Worm (Caenorhabditis elegans) whole organism, dauer: ENCODE data around the gene Y57G11B.3.

ENCODE experiments used
- unc-62 ChIP-seq: sonication (generic microtip); optimal IDR thresholded peaks from 2 replicates; lab custom pipeline; 2017; ENCODE audit warnings: missing biosample characterization, missing genetic modification reagents, missing genetic modification characterization

The Y57G11B.3 gene

ce11 chrIV:14574282-14574869 lies at the start of gene Y57G11B.3, which contains the start of gene Y57G11B.5:
TSS of gene Y57G11B.3 (minus strand) at chrIV:14574382.
TSS of gene Y57G11B.5 (plus strand) at chrIV:14574819.
- no peak for TF ChIP-seq unc-62 (GFP tag; lab: Kevin White, UChicago)

- TF ChIP-seq unc-62 (GFP tag; lab: Kevin White, UChicago): no peak
Observed at ce11 chrIV:14622109-14622508, 47.9 kb upstream of the Y57G11B.3 start.

ce11 chrIV:14621117-14621516 lies 46.9 kb upstream of the Y57G11B.3 start:
- TF ChIP-seq unc-62 (GFP tag; lab: Kevin White, UChicago): no peak

- TF ChIP-seq unc-62 (GFP tag; lab: Kevin White, UChicago): no peak
Observed at ce11 chrIV:14620543-14620942, 46.4 kb upstream of the Y57G11B.3 start.

DNA sequence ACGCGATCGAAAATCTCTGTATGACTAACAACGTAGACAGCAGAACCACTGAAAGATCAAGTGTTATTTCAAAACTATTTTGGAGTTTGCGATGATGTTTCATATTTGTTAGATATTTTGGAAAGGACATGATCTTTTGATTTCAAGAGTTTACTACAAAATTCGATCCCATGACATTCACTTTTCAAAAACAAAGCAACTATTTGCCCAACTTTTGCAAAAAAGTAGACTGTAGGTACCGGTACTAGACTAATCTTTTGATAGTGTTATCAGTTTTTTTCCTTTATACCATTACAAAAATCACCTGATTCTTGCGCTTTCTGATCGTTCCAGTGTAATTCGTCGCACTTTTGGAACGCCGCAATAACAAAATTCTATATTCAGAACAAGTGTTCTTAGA lies 45.9 kb upstream of the Y57G11B.3 start:
- TF ChIP-seq unc-62 (GFP tag; lab: Kevin White, UChicago): no peak

DNA sequence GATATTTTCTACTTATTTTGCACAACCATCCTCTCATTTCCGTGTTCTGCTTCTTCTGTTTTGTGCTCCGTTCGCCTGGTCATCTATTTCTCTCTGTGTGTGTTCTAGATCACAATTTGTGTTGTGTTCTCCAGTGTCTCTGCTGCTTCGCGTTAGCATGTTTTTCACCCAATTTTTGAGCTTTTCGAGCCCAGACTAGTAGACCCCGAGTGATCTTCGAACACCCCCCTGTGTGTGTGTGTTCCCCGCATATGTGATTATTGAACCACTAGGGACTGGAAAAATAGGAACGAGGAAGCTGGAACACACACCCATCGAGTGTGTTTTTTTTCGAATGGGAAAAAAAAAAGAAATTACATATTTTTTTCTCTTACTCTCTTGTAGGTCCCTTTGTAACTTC lies 44.4 kb upstream of the Y57G11B.3 start:
- TF ChIP-seq unc-62 (GFP tag; lab: Kevin White, UChicago): no peak

DNA sequence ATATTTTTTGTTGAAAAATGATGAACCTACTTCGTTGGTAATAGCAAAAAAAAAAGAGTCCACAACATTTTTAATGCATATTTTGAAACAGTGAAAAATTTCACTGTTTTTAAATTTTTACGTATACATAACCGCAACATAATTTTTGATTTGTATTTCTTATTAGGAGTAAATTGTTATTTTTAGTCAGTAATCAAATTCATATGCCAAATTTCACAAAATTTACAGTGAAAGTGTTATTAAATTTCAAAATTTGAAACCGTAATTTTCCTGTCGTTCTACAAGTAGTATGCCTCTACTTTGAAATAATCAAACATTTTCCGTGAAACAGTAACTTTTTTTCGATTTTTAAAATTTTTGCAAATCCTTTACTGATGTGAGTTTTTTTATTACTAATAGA lies 43.8 kb upstream of the Y57G11B.3 start:
- TF ChIP-seq unc-62 (GFP tag; lab: Kevin White, UChicago): no peak

ce11 chrIV:14617498-14617897 lies 43.3 kb upstream of the Y57G11B.3 start:
- TF ChIP-seq unc-62 (GFP tag; lab: Kevin White, UChicago): no peak

- no peak for TF ChIP-seq unc-62 (GFP tag; lab: Kevin White, UChicago)
Observed at ce11 chrIV:14617059-14617458, 42.9 kb upstream of the Y57G11B.3 start.

DNA sequence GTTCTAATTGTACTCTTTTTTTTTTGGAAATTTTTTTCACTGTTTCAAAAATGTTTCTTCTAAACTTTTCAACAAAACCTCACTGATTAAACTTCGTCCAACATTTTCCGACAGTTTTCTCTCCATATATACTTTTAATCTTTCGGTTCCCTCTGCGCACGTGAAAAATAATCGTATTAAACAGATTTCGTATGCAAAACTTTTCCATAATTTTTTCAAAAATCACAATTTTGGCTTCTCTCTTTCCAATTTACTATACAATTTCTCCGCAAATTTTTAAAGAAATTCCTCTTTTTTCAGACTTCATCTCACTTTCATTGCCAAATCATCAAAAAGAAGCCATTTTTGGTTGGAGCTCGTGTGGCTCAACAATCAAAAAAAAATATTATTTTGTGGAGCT lies 42.1 kb upstream of the Y57G11B.3 start, which contains the start of gene dmd-6:
Gene dmd-6, plus strand, starts transcription at position 301 of the 400 bp plus-strand sequence.
- no peak for TF ChIP-seq unc-62 (GFP tag; lab: Kevin White, UChicago)

- no peak for TF ChIP-seq unc-62 (GFP tag; lab: Kevin White, UChicago)
Observed at ce11 chrIV:14614176-14614740, 40.1 kb upstream of the Y57G11B.3 start.

DNA sequence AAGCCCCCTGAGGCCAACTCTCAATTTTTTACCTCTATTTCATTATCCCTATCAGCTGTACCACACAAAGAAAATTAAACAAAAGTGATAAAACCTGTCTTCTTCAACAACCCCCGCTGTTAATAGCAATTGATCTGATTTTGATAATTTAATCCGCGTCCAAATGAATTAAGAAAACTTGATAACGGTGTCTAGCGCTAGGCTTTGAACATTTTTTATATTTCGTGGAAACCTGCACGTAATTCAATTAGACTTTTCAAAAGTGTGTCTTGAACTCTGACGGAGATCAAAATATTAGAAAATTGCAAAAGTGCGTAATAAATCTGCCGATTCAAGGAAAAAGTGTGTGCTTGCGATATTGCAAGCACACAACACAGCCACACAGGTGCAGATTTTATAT lies 39.2 kb upstream of the Y57G11B.3 start:
- no peak for TF ChIP-seq unc-62 (GFP tag; lab: Kevin White, UChicago)

- no peak for TF ChIP-seq unc-62 (GFP tag; lab: Kevin White, UChicago)
Observed at ce11 chrIV:14612547-14613329, 38.6 kb upstream of the Y57G11B.3 start.

DNA sequence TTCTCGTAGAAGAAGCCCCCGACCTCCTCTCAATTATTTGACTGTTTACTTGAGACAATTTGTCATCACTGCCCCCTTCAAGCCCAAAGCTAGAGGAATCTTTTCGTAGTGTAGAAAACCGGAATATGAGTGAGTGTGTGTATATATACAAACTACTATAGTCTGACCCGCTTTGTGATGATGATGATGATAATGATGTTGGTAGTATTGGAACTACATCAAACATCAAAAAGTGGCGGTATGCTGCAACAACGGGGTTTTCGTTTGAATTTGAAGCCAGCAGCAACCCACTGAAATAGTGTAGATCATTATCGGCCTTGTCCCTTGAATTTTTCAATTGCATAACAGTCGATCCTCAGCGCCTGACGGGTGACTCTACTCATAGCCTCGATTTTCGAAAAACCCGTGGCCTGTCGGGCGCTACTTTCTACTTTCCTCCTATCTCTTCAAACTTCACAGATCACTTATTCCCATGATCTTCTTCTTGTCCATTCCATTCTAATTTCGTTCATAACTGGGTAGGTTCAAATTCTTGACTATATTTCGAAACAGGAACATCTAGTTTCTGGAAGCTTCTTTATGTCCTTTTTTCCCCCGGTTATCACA lies 37.8 kb upstream of the Y57G11B.3 start:
- TF ChIP-seq unc-62 (GFP tag; lab: Kevin White, UChicago): no peak

ce11 chrIV:14610942-14611724 lies 37.0 kb upstream of the Y57G11B.3 start:
- no peak for TF ChIP-seq unc-62 (GFP tag; lab: Kevin White, UChicago)
